Worm (Caenorhabditis elegans) whole organism, L4 larva: ENCODE measurements around the gene K06H6.4.
A peak's percentile ranks its signal among the peaks of the same experiment; 100 is the strongest.

ENCODE experiments used
- D1046.2 ChIP-seq: fragments of 200-800 bp; sonication (Bioruptor generic); IDR thresholded peaks from 2 replicates; pipeline ENCODE4 v1.3.6; 2022; ENCODE audit warnings: missing genetic modification characterization, missing compliant biosample characterization
- F26F4.8 ChIP-seq: fragments of 200-800 bp; sonication (Bioruptor generic); conservative IDR thresholded peaks from 2 replicates; pipeline ENCODE4 v1.3.6; 2022; ENCODE audit warnings: missing genetic modification characterization, missing compliant biosample characterization
- F37D6.2 ChIP-seq: sonication (generic microtip); optimal IDR thresholded peaks from 2 replicates; lab custom pipeline; 2016; ENCODE audit warnings: mild to moderate bottlenecking, missing genetic modification characterization, missing compliant biosample characterization
- F49E8.2 ChIP-seq: sonication (generic microtip); optimal IDR thresholded peaks from 2 replicates; lab custom pipeline; 2016; ENCODE audit warnings: missing compliant biosample characterization, mild to moderate bottlenecking, missing genetic modification characterization, borderline replicate concordance
- R02D3.7 ChIP-seq: fragments of 150-350 bp; sonication (generic microtip); optimal IDR thresholded peaks from 3 replicates; lab custom pipeline; 2014; ENCODE audit warnings: missing biosample characterization, missing genetic modification characterization
- T26A8.4 ChIP-seq: fragments of 200-800 bp; sonication (Bioruptor generic); IDR thresholded peaks from 2 replicates; pipeline ENCODE4 v1.3.6; 2022; ENCODE audit warnings: missing genetic modification characterization, missing compliant biosample characterization
- Y48G9A.11 ChIP-seq: fragments of 200-800 bp; sonication (Bioruptor generic); IDR thresholded peaks from 2 replicates; pipeline ENCODE4 v1.3.6; 2022; ENCODE audit warnings: missing genetic modification reagents, missing genetic modification characterization, missing compliant biosample characterization
- Y5F2A.4 ChIP-seq: fragments of 200-800 bp; sonication (Bioruptor generic); optimal IDR thresholded peaks from 2 replicates; lab custom pipeline; 2018; ENCODE audit warnings: mild to moderate bottlenecking, missing genetic modification characterization, missing compliant biosample characterization
- Y75B8A.6 ChIP-seq: fragments of 200-800 bp; sonication (Bioruptor generic); IDR thresholded peaks from 2 replicates; pipeline ENCODE4 v1.3.6; 2022; ENCODE audit warnings: missing genetic modification reagents, missing genetic modification characterization, missing compliant biosample characterization
- aly-2 ChIP-seq: sonication (generic microtip); optimal IDR thresholded peaks from 2 replicates; lab custom pipeline; 2018; ENCODE audit warnings: missing biosample characterization, missing genetic modification characterization
- cey-2 ChIP-seq: sonication (generic microtip); optimal IDR thresholded peaks from 3 replicates; lab custom pipeline; 2017; ENCODE audit warnings: missing genetic modification characterization, mild to moderate bottlenecking, missing compliant biosample characterization, antibody characterized with exemption, borderline replicate concordance; ENCODE audit not compliant: insufficient read depth
- ctbp-1 ChIP-seq: fragments of 200-800 bp; sonication (Bioruptor generic); IDR thresholded peaks from 2 replicates; pipeline ENCODE4 v1.3.6; 2022; ENCODE audit warnings: missing genetic modification reagents, missing genetic modification characterization, missing compliant biosample characterization
- daf-16 ChIP-seq, 3 experiments: sonication (generic microtip); optimal IDR thresholded peaks; 2 replicates each; lab custom pipeline; 2016 to 2017; ENCODE audit warnings: missing genetic modification characterization in 3 of 3, missing genetic modification reagents in 3 of 3, mild to moderate bottlenecking in 2 of 3, missing compliant biosample characterization in 2 of 3, missing biosample characterization in 1 of 3, moderate library complexity in 1 of 3
- dmd-6 ChIP-seq: fragments of 200-800 bp; sonication (Bioruptor generic); IDR thresholded peaks from 2 replicates; pipeline ENCODE4 v1.3.6; 2022; ENCODE audit warnings: missing genetic modification reagents, missing genetic modification characterization, missing compliant biosample characterization
- dmd-9 ChIP-seq: fragments of 200-800 bp; sonication (Bioruptor generic); IDR thresholded peaks from 2 replicates; pipeline ENCODE4 v1.3.6; 2022; ENCODE audit warnings: missing genetic modification reagents, missing genetic modification characterization, missing compliant biosample characterization
- dpl-1 ChIP-seq: fragments of 150-350 bp; optimal IDR thresholded peaks from 2 replicates; lab custom pipeline; 2014; ENCODE audit warnings: missing biosample characterization, missing genetic modification reagents, missing genetic modification characterization
- duxl-1 ChIP-seq: sonication (generic microtip); optimal IDR thresholded peaks from 2 replicates; lab custom pipeline; 2016; ENCODE audit warnings: mild to moderate bottlenecking, missing genetic modification characterization, moderate library complexity, missing compliant biosample characterization; ENCODE audit not compliant: poor library complexity
- egl-27 ChIP-seq: sonication (generic microtip); optimal IDR thresholded peaks from 3 replicates; lab custom pipeline; 2017; ENCODE audit warnings: missing biosample characterization, missing genetic modification reagents, missing genetic modification characterization
- gei-8 ChIP-seq: fragments of 200-800 bp; sonication (Bioruptor generic); optimal IDR thresholded peaks from 2 replicates; lab custom pipeline; 2018; ENCODE audit warnings: mild to moderate bottlenecking, missing genetic modification characterization, missing compliant biosample characterization
- hif-1 ChIP-seq, 2 experiments: sonication (generic microtip); optimal IDR thresholded peaks; 2 replicates each; lab custom pipeline; 2016 to 2017; ENCODE audit warnings: missing compliant biosample characterization in 2 of 2, missing genetic modification characterization in 2 of 2, missing genetic modification reagents in 2 of 2, missing genotype in 2 of 2, mild to moderate bottlenecking in 1 of 2
- hlh-11 ChIP-seq: fragments of 200-800 bp; sonication (Bioruptor generic); optimal IDR thresholded peaks from 2 replicates; lab custom pipeline; 2018; ENCODE audit warnings: mild to moderate bottlenecking, missing genetic modification characterization, missing compliant biosample characterization
- hlh-30 ChIP-seq: sonication (generic microtip); optimal IDR thresholded peaks from 2 replicates; lab custom pipeline; 2017; ENCODE audit warnings: antibody characterized with exemption, mild to moderate bottlenecking, missing genetic modification characterization, missing compliant biosample characterization; ENCODE audit not compliant: insufficient read depth
- jun-1 ChIP-seq: fragments of 150-350 bp; optimal IDR thresholded peaks from 2 replicates; lab custom pipeline; 2014; ENCODE audit warnings: missing biosample characterization, missing genetic modification reagents, missing genetic modification characterization
- lin-1 ChIP-seq: fragments of 200-800 bp; sonication (Bioruptor generic); IDR thresholded peaks from 2 replicates; pipeline ENCODE4 v1.3.6; 2022; ENCODE audit warnings: missing genetic modification reagents, missing genetic modification characterization, missing compliant biosample characterization
- lin-29 ChIP-seq: fragments of 200-800 bp; sonication (Bioruptor generic); IDR thresholded peaks from 2 replicates; pipeline ENCODE4 v1.3.6; 2022; ENCODE audit warnings: missing genetic modification reagents, missing genetic modification characterization, missing compliant biosample characterization
- lin-38 ChIP-seq: fragments of 200-800 bp; sonication (Bioruptor generic); IDR thresholded peaks from 2 replicates; pipeline ENCODE4 v1.3.6; 2022; ENCODE audit warnings: missing genetic modification reagents, missing genetic modification characterization, missing compliant biosample characterization
- lsy-2 ChIP-seq, 2 experiments: fragments of 150-350 bp in 1 of 2; sonication (generic microtip) in 1 of 2; optimal IDR thresholded peaks; 2 replicates each; lab custom pipeline; 2014 to 2017; ENCODE audit warnings: missing biosample characterization in 2 of 2, missing genetic modification characterization in 2 of 2
- mdl-1 ChIP-seq, 2 experiments: fragments of 150-350 bp in 1 of 2; sonication (generic microtip) in 1 of 2; optimal IDR thresholded peaks; 2 replicates each; lab custom pipeline; 2014 to 2017; ENCODE audit warnings: missing biosample characterization in 2 of 2, missing genetic modification characterization in 2 of 2
- mep-1 ChIP-seq: fragments of 150-350 bp; sonication (generic microtip); optimal IDR thresholded peaks from 3 replicates; lab custom pipeline; 2014; ENCODE audit warnings: missing biosample characterization, missing genetic modification characterization
- mes-2 ChIP-seq: sonication (generic microtip); optimal IDR thresholded peaks from 2 replicates; lab custom pipeline; 2016; ENCODE audit warnings: missing genotype, mild to moderate bottlenecking, missing genetic modification characterization, missing compliant biosample characterization; ENCODE audit not compliant: poor library complexity, severe bottlenecking
- nhr-102 ChIP-seq: sonication (generic microtip); optimal IDR thresholded peaks from 2 replicates; lab custom pipeline; 2016; ENCODE audit warnings: mild to moderate bottlenecking, missing genetic modification characterization, moderate library complexity, missing compliant biosample characterization
- nhr-237 ChIP-seq: sonication (generic microtip); optimal IDR thresholded peaks from 2 replicates; lab custom pipeline; 2017; ENCODE audit warnings: missing biosample characterization, missing genetic modification characterization
- nhr-25 ChIP-seq: sonication (generic microtip); optimal IDR thresholded peaks from 2 replicates; lab custom pipeline; 2017; ENCODE audit warnings: missing genetic modification characterization, mild to moderate bottlenecking, missing compliant biosample characterization, antibody characterized with exemption, moderate library complexity, borderline replicate concordance; ENCODE audit not compliant: insufficient read depth
- nhr-28 ChIP-seq: fragments of 150-350 bp; optimal IDR thresholded peaks from 2 replicates; lab custom pipeline; 2014; ENCODE audit warnings: missing biosample characterization, missing genetic modification characterization
- nhr-41 ChIP-seq: fragments of 200-800 bp; sonication (Bioruptor generic); IDR thresholded peaks from 2 replicates; pipeline ENCODE4 v1.3.6; 2022; ENCODE audit warnings: missing genetic modification reagents, missing genetic modification characterization, missing compliant biosample characterization
- nhr-42 ChIP-seq: fragments of 200-800 bp; sonication (Bioruptor generic); IDR thresholded peaks from 2 replicates; pipeline ENCODE4 v1.3.6; 2022; ENCODE audit warnings: missing genetic modification characterization, missing compliant biosample characterization
- nhr-48 ChIP-seq: sonication (generic microtip); optimal IDR thresholded peaks from 2 replicates; lab custom pipeline; 2016; ENCODE audit warnings: mild to moderate bottlenecking, missing genetic modification characterization, missing compliant biosample characterization
- nhr-77 ChIP-seq: fragments of 150-350 bp; optimal IDR thresholded peaks from 2 replicates; lab custom pipeline; 2014; ENCODE audit warnings: missing biosample characterization, missing genetic modification characterization
- php-3 ChIP-seq: fragments of 200-800 bp; sonication (Bioruptor generic); IDR thresholded peaks from 2 replicates; pipeline ENCODE4 v1.3.6; 2022; ENCODE audit warnings: missing genetic modification reagents, missing genetic modification characterization, missing compliant biosample characterization
- pqm-1 ChIP-seq: sonication (generic microtip); optimal IDR thresholded peaks from 2 replicates; lab custom pipeline; 2017; ENCODE audit warnings: missing biosample characterization, missing genetic modification characterization
- saeg-2 ChIP-seq: fragments of 200-800 bp; sonication (Bioruptor generic); IDR thresholded peaks from 2 replicates; pipeline ENCODE4 v1.3.6; 2022; ENCODE audit warnings: missing genetic modification reagents, missing genetic modification characterization, missing compliant biosample characterization
- sdz-12 ChIP-seq: fragments of 200-800 bp; sonication (Bioruptor generic); optimal IDR thresholded peaks from 2 replicates; lab custom pipeline; 2018; ENCODE audit warnings: mild to moderate bottlenecking, missing genetic modification characterization, missing compliant biosample characterization
- spr-3 ChIP-seq: fragments of 200-800 bp; sonication (Bioruptor generic); optimal IDR thresholded peaks from 2 replicates; lab custom pipeline; 2018; ENCODE audit warnings: mild to moderate bottlenecking, missing genetic modification characterization, missing compliant biosample characterization
- tag-97 ChIP-seq: fragments of 200-800 bp; sonication (Bioruptor generic); IDR thresholded peaks from 2 replicates; pipeline ENCODE4 v1.3.6; 2022; ENCODE audit warnings: missing genetic modification characterization, missing compliant biosample characterization
- unc-130 ChIP-seq: sonication (generic microtip); optimal IDR thresholded peaks from 2 replicates; lab custom pipeline; 2016; ENCODE audit warnings: missing genetic modification reagents, missing genetic modification characterization, missing compliant biosample characterization
- vab-7 ChIP-seq: fragments of 200-800 bp; sonication (Bioruptor generic); IDR thresholded peaks from 2 replicates; pipeline ENCODE4 v1.3.6; 2022; ENCODE audit warnings: missing genetic modification reagents, missing genetic modification characterization, missing compliant biosample characterization
- zfp-3 ChIP-seq: fragments of 200-800 bp; sonication (Bioruptor generic); conservative IDR thresholded peaks from 2 replicates; pipeline ENCODE4 v1.3.6; 2022; ENCODE audit warnings: missing genetic modification reagents, missing genetic modification characterization, missing compliant biosample characterization
- zip-2 ChIP-seq: fragments of 150-350 bp; optimal IDR thresholded peaks from 2 replicates; lab custom pipeline; 2014; ENCODE audit warnings: missing biosample characterization, missing genetic modification characterization
- ztf-11 ChIP-seq: fragments of 150-350 bp; optimal IDR thresholded peaks from 2 replicates; lab custom pipeline; 2014; ENCODE audit warnings: missing biosample characterization, missing genetic modification characterization
- ztf-7 ChIP-seq: fragments of 150-350 bp; optimal IDR thresholded peaks from 2 replicates; lab custom pipeline; 2014; ENCODE audit warnings: missing biosample characterization, missing genetic modification characterization

K06H6.4 gene

DNA sequence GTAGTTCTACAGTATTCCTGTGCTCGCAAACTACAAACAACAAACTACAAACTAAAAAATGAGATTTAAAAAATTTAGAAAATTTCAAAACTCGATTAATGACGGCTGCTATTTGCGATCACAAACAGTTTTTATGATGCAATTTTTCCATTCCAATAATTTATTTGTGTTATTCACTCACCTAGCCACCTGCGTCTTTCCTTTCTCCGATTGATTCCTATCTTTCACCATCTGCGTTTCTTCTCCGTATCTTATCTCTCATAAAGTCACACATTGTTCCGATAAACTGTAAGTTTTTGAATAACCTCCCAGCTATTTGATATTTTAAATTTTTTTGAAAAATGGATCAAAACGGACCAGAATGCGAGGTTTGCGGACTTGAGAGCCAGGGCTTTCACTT is 44.9 kb upstream of the K06H6.4 start, which contains the start of gene nhr-132:
TSS of gene nhr-132 (plus strand) at position 271 of the 400 bp plus-strand sequence.
- TF ChIP-seq vab-7 = no peak
- TF ChIP-seq dmd-9 (GFP tag; lab: Robert Waterston, UW) = no peak
- TF ChIP-seq unc-130 (GFP tag; lab: Kevin White, UChicago) = no peak
- TF ChIP-seq saeg-2 (GFP tag; lab: Robert Waterston, UW) = no peak
- TF ChIP-seq ctbp-1 (GFP tag; lab: Robert Waterston, UW) = no peak
- no peak for TF ChIP-seq egl-27 (tag; lab: Kevin White, UChicago)
- TF ChIP-seq Y75B8A.6 (GFP tag; lab: Robert Waterston, UW) = no peak
- no peak for TF ChIP-seq jun-1 (tag; lab: Kevin White, UChicago)
- no peak for TF ChIP-seq nhr-41
- TF ChIP-seq R02D3.7 (tag; lab: Kevin White, UChicago) = no peak
- no peak for TF ChIP-seq nhr-48 (tag; lab: Kevin White, UChicago)
- TF ChIP-seq nhr-42 (GFP tag; lab: Robert Waterston, UW) = no peak
- TF ChIP-seq zip-2 (tag; lab: Kevin White, UChicago) = peak; percentile 0
- no peak for TF ChIP-seq nhr-25 (tag; lab: Kevin White, UChicago)
- no peak for TF ChIP-seq T26A8.4 (GFP tag; lab: Robert Waterston, UW)
- TF ChIP-seq Y48G9A.11 = no peak
- TF ChIP-seq lin-1 (GFP tag; lab: Robert Waterston, UW) = 0 out of 2 replicates have a peak, but pooled peaks have one; percentile 8
- TF ChIP-seq F26F4.8 (GFP tag; lab: Robert Waterston, UW) = no peak
- TF ChIP-seq dmd-6 (GFP tag; lab: Robert Waterston, UW) = peak; percentile 61
- peak; percentile 67 for TF ChIP-seq hlh-11 (tag; lab: Kevin White, UChicago)
- TF ChIP-seq sdz-12 = no peak
- no peak for TF ChIP-seq tag-97 (GFP tag; lab: Robert Waterston, UW)
- TF ChIP-seq php-3 (GFP tag; lab: Robert Waterston, UW) = peak; percentile 70
- TF ChIP-seq gei-8 (GFP tag; lab: Kevin White, UChicago) = no peak
- no peak for TF ChIP-seq zfp-3 (GFP tag; lab: Robert Waterston, UW)
- TF ChIP-seq hlh-30 = peak; percentile 43
- no peak for TF ChIP-seq daf-16 (GFP tag; optimal IDR thresholded peaks at IDR 0.05; lab: Kevin White, UChicago)
- TF ChIP-seq daf-16 (tag; optimal IDR thresholded peaks at IDR 0.05; lab: Kevin White, UChicago) = peak; percentile 80
- TF ChIP-seq F37D6.2 (tag; lab: Kevin White, UChicago) = no peak
- no peak for TF ChIP-seq pqm-1 (tag; lab: Kevin White, UChicago)
- TF ChIP-seq nhr-77 = peak; percentile 8
- TF ChIP-seq nhr-102 (tag; lab: Kevin White, UChicago) = peak; percentile 64
- TF ChIP-seq duxl-1 (tag; lab: Kevin White, UChicago) = peak; percentile 34
- TF ChIP-seq spr-3 (GFP tag; lab: Kevin White, UChicago) = no peak
- no peak for TF ChIP-seq hif-1 (tag; optimal IDR thresholded peaks at IDR 0.05; lab: Kevin White, UChicago)
- TF ChIP-seq lsy-2 (tag; optimal IDR thresholded peaks at IDR 0.05; lab: Kevin White, UChicago) = peak in 1 of 2 experiments; percentile 55
- TF ChIP-seq aly-2 = no peak
- no peak for TF ChIP-seq lin-29 (GFP tag; lab: Robert Waterston, UW)
- no peak for TF ChIP-seq Y5F2A.4 (GFP tag; lab: Kevin White, UChicago)
- peak in 1 of 2 experiments; percentile 25 for TF ChIP-seq mdl-1 (tag; optimal IDR thresholded peaks at IDR 0.05; lab: Kevin White, UChicago)
- peak; percentile 23 for TF ChIP-seq mep-1
- TF ChIP-seq nhr-237 = no peak
- no peak for TF ChIP-seq F49E8.2 (tag; lab: Kevin White, UChicago)
- peak; percentile 77 for TF ChIP-seq nhr-28
- TF ChIP-seq dpl-1 (GFP tag; lab: Kevin White, UChicago) = no peak
- no peak for TF ChIP-seq ztf-11 (tag; lab: Kevin White, UChicago)
- TF ChIP-seq lin-38 (GFP tag; lab: Robert Waterston, UW) = no peak
- peak; percentile 25 for TF ChIP-seq mes-2
- TF ChIP-seq ztf-7 = peak; percentile 43
- no peak for TF ChIP-seq cey-2 (tag; lab: Kevin White, UChicago)
- no peak for TF ChIP-seq D1046.2 (GFP tag; lab: Robert Waterston, UW)
